Worm (Caenorhabditis elegans) whole organism, L3 larva: ENCODE results near the gene T08G5.15.

Experiments
- ama-1 ChIP-seq: fragments of 150-350 bp; optimal IDR thresholded peaks from 2 replicates; lab custom pipeline; 2018
- ceh-28 ChIP-seq: fragments of 150-350 bp; optimal IDR thresholded peaks from 2 replicates; lab custom pipeline; 2014; ENCODE audit warnings: missing biosample characterization, missing genetic modification reagents, missing genetic modification characterization
- ceh-82 ChIP-seq: fragments of 150-350 bp; optimal IDR thresholded peaks from 2 replicates; lab custom pipeline; 2014; ENCODE audit warnings: missing biosample characterization, missing genetic modification characterization
- egl-5 ChIP-seq: fragments of 150-350 bp; optimal IDR thresholded peaks from 2 replicates; lab custom pipeline; 2017; ENCODE audit warnings: missing biosample characterization, missing genetic modification reagents, missing genetic modification characterization, inconsistent platforms
- fos-1 ChIP-seq: fragments of 150-350 bp; optimal IDR thresholded peaks from 2 replicates; lab custom pipeline; 2014; ENCODE audit warnings: missing biosample characterization, missing genetic modification characterization
- jun-1 ChIP-seq: fragments of 150-350 bp; optimal IDR thresholded peaks from 2 replicates; lab custom pipeline; 2014; ENCODE audit warnings: missing biosample characterization, missing genetic modification reagents, missing genetic modification characterization
- lin-39 ChIP-seq: fragments of 150-350 bp; optimal IDR thresholded peaks from 2 replicates; lab custom pipeline; 2018; ENCODE audit warnings: missing biosample characterization, missing genetic modification reagents, missing genetic modification characterization
- nhr-11 ChIP-seq: fragments of 150-350 bp; optimal IDR thresholded peaks from 2 replicates; lab custom pipeline; 2014; ENCODE audit warnings: missing biosample characterization, missing genetic modification characterization
- zag-1 ChIP-seq: fragments of 150-350 bp; optimal IDR thresholded peaks from 2 replicates; lab custom pipeline; 2014; ENCODE audit warnings: missing biosample characterization, missing genetic modification characterization

DNA sequence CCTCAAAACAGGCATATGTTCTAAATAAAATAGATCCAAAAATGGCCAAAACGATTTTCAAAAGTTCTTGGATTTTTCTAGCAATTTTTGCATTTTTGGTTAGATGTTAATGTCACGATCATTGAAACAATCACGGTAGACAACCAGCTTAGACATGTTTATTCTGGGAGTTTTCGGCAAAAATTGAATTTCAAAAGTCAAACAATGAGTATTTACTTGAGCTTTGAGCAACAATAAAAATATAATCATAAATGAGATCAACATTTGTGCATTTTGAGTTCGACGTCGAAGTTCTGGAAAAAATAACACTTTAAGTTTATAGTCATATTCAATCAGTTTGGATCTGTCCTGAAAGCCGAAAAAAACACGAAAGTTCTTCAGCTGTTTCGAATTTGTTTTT, 3.2 kb upstream of the T08G5.15 start, which contains the start of gene T08G5.2:
- no peak for TF ChIP-seq zag-1
- TF ChIP-seq ama-1: no peak
- TF ChIP-seq egl-5 (tag; lab: Kevin White, UChicago): no peak
- TF ChIP-seq ceh-82 (tag; lab: Kevin White, UChicago): no peak
- no peak for TF ChIP-seq nhr-11 (tag; lab: Kevin White, UChicago)
- no peak for TF ChIP-seq lin-39
- no peak for TF ChIP-seq jun-1
- no peak for TF ChIP-seq fos-1 (tag; lab: Kevin White, UChicago)
- no peak for TF ChIP-seq ceh-28 (tag; lab: Kevin White, UChicago)
